Fruit fly (Drosophila melanogaster) whole organism, embryonic: ENCODE measurements around the gene CG14024.
A peak's percentile ranks its signal among the peaks of the same experiment; 100 is the strongest.

Source experiments
- ATbp ChIP-seq: fragments of 200-800 bp; sonication (Bioruptor generic); optimal IDR thresholded peaks from 2 replicates; lab custom pipeline; 2017; ENCODE audit warnings: missing biosample characterization, mild to moderate bottlenecking, missing genetic modification characterization, missing genetic modification reagents
- Ada2b ChIP-seq: fragments of 200-800 bp; sonication (Bioruptor generic); IDR thresholded peaks from 2 replicates; pipeline ENCODE4 v1.3.6; 2022; ENCODE audit warnings: missing biosample characterization, missing genetic modification characterization
- Antp ChIP-seq: fragments of 200-800 bp; sonication (Bioruptor generic); optimal IDR thresholded peaks from 3 replicates; lab custom pipeline; 2016; ENCODE audit warnings: missing biosample characterization, missing genetic modification characterization
- Blimp-1 ChIP-seq: fragments of 200-800 bp; sonication (Bioruptor generic); optimal IDR thresholded peaks from 3 replicates; lab custom pipeline; 2018; ENCODE audit warnings: missing biosample characterization, missing genetic modification characterization, mild to moderate bottlenecking, moderate library complexity, missing genetic modification reagents
- Bteb2 ChIP-seq: fragments of 200-800 bp; sonication (Bioruptor generic); optimal IDR thresholded peaks from 2 replicates; lab custom pipeline; 2016; ENCODE audit warnings: missing biosample characterization, missing genetic modification characterization
- CG13894 ChIP-seq: fragments of 200-800 bp; sonication (Bioruptor generic); optimal IDR thresholded peaks from 3 replicates; lab custom pipeline; 2018; ENCODE audit warnings: missing biosample characterization, mild to moderate bottlenecking, missing genetic modification characterization, moderate library complexity
- CG15073 ChIP-seq: fragments of 200-800 bp; sonication (Bioruptor generic); optimal IDR thresholded peaks from 2 replicates; lab custom pipeline; 2016; ENCODE audit warnings: missing biosample characterization, missing genetic modification characterization
- CG15696 ChIP-seq: fragments of 200-800 bp; sonication (Bioruptor generic); optimal IDR thresholded peaks from 2 replicates; lab custom pipeline; 2019; ENCODE audit warnings: missing biosample characterization, mild to moderate bottlenecking, missing genetic modification characterization, moderate library complexity
- CG1603 ChIP-seq: fragments of 200-800 bp; sonication (Bioruptor generic); optimal IDR thresholded peaks from 2 replicates; lab custom pipeline; 2019; ENCODE audit warnings: missing biosample characterization, mild to moderate bottlenecking, missing genetic modification characterization, moderate library complexity
- CG16813 ChIP-seq: fragments of 200-800 bp; sonication (Bioruptor generic); IDR thresholded peaks from 3 replicates; pipeline ENCODE4 v1.3.6; 2022; ENCODE audit warnings: missing biosample characterization, missing genetic modification characterization; ENCODE audit not compliant: partially characterized antibody
- CG16863 ChIP-seq: fragments of 200-800 bp; sonication (Bioruptor generic); optimal IDR thresholded peaks from 3 replicates; lab custom pipeline; 2016; ENCODE audit warnings: missing biosample characterization, missing genetic modification characterization
- CG18599 ChIP-seq: fragments of 200-800 bp; sonication (Bioruptor generic); optimal IDR thresholded peaks from 3 replicates; lab custom pipeline; 2017; ENCODE audit warnings: missing biosample characterization, missing genetic modification characterization, mild to moderate bottlenecking, moderate library complexity, missing genetic modification reagents
- CG18764 ChIP-seq: fragments of 200-800 bp; sonication (Bioruptor generic); optimal IDR thresholded peaks from 3 replicates; lab custom pipeline; 2016; ENCODE audit warnings: missing biosample characterization, missing genetic modification characterization
- CG30403 ChIP-seq: fragments of 200-800 bp; sonication (Bioruptor generic); optimal IDR thresholded peaks from 3 replicates; lab custom pipeline; 2016; ENCODE audit warnings: missing biosample characterization, missing genetic modification characterization
- CG34376 ChIP-seq: fragments of 200-800 bp; sonication (Bioruptor generic); optimal IDR thresholded peaks from 2 replicates; lab custom pipeline; 2018; ENCODE audit warnings: missing biosample characterization, mild to moderate bottlenecking, missing genetic modification characterization
- CG4424 ChIP-seq: fragments of 200-800 bp; sonication (Bioruptor generic); optimal IDR thresholded peaks from 3 replicates; lab custom pipeline; 2016; ENCODE audit warnings: missing biosample characterization, missing genetic modification characterization
- CG4707 ChIP-seq: fragments of 200-800 bp; sonication (Bioruptor generic); optimal IDR thresholded peaks from 2 replicates; lab custom pipeline; 2018; ENCODE audit warnings: missing biosample characterization, mild to moderate bottlenecking, missing genetic modification characterization, moderate library complexity
- CG4854 ChIP-seq: fragments of 200-800 bp; sonication (Bioruptor generic); optimal IDR thresholded peaks from 2 replicates; lab custom pipeline; 2016; ENCODE audit warnings: missing biosample characterization, missing genetic modification characterization, inconsistent platforms
- CG7372 ChIP-seq: fragments of 200-800 bp; sonication (Bioruptor generic); IDR thresholded peaks from 2 replicates; pipeline ENCODE4 v1.3.6; 2022; ENCODE audit warnings: missing biosample characterization, missing genetic modification characterization
- CoRest ChIP-seq: fragments of 200-800 bp; sonication (Bioruptor generic); optimal IDR thresholded peaks from 3 replicates; lab custom pipeline; 2018; ENCODE audit warnings: missing biosample characterization, mild to moderate bottlenecking, missing genetic modification characterization, moderate library complexity
- Dref ChIP-seq: fragments of 200-800 bp; sonication (Bioruptor generic); IDR thresholded peaks from 2 replicates; pipeline ENCODE4 v1.3.6; 2022; ENCODE audit warnings: missing biosample characterization, missing genetic modification characterization
- HLHmδ ChIP-seq: fragments of 200-800 bp; sonication (Bioruptor generic); optimal IDR thresholded peaks from 2 replicates; lab custom pipeline; 2018; ENCODE audit warnings: missing biosample characterization, mild to moderate bottlenecking, missing genetic modification characterization, moderate library complexity
- Hr78 ChIP-seq, 2 experiments: fragments of 200-800 bp in 1 of 2; fragments of >200 bp in 1 of 2; sonication (Bioruptor generic) in 1 of 2; optimal IDR thresholded peaks; 2 replicates each; lab custom pipeline; 2017 to 2019; ENCODE audit warnings: missing biosample characterization in 2 of 2, missing genetic modification characterization in 2 of 2, mild to moderate bottlenecking in 1 of 2, moderate library complexity in 1 of 2
- Hsf ChIP-seq: fragments of 200-800 bp; sonication (Bioruptor generic); optimal IDR thresholded peaks from 3 replicates; lab custom pipeline; 2016; ENCODE audit warnings: missing biosample characterization, missing genetic modification characterization
- Mrtf ChIP-seq: fragments of 200-800 bp; sonication (Bioruptor generic); IDR thresholded peaks from 3 replicates; pipeline ENCODE4 v1.3.6; 2022; ENCODE audit warnings: missing biosample characterization, missing genetic modification characterization
- NFAT ChIP-seq: fragments of 200-800 bp; sonication (Bioruptor generic); IDR thresholded peaks from 2 replicates; pipeline ENCODE4 v1.3.6; 2022; ENCODE audit warnings: missing biosample characterization, missing genetic modification characterization
- Optix ChIP-seq: fragments of 200-800 bp; sonication (Bioruptor generic); IDR thresholded peaks from 3 replicates; pipeline ENCODE4 v1.3.6; 2022; ENCODE audit warnings: missing biosample characterization, missing genetic modification characterization
- PHDP ChIP-seq: fragments of 200-800 bp; sonication (Bioruptor generic); optimal IDR thresholded peaks from 3 replicates; lab custom pipeline; 2018; ENCODE audit warnings: missing biosample characterization, mild to moderate bottlenecking, missing genetic modification characterization, moderate library complexity
- ab ChIP-seq: fragments of 200-800 bp; sonication (Bioruptor generic); optimal IDR thresholded peaks from 2 replicates; lab custom pipeline; 2016; ENCODE audit warnings: missing biosample characterization, missing genetic modification characterization
- az2 ChIP-seq: fragments of 200-800 bp; sonication (Bioruptor generic); optimal IDR thresholded peaks from 3 replicates; lab custom pipeline; 2016; ENCODE audit warnings: missing biosample characterization, missing genetic modification characterization
- btn ChIP-seq: fragments of 200-800 bp; sonication (Bioruptor generic); optimal IDR thresholded peaks from 2 replicates; lab custom pipeline; 2016; ENCODE audit warnings: missing biosample characterization, missing genetic modification characterization
- chif ChIP-seq, 2 experiments: fragments of 200-800 bp; sonication (Bioruptor generic); optimal IDR thresholded peaks; 3 replicates each; lab custom pipeline; 2016; ENCODE audit warnings: missing biosample characterization in 2 of 2, missing genetic modification characterization in 2 of 2
- crol ChIP-seq: fragments of 200-800 bp; sonication (Bioruptor generic); IDR thresholded peaks from 2 replicates; pipeline ENCODE4 v1.3.6; 2022; ENCODE audit warnings: missing biosample characterization, missing genetic modification characterization
- fd3F ChIP-seq: fragments of 200-800 bp; sonication (Bioruptor generic); optimal IDR thresholded peaks from 2 replicates; lab custom pipeline; 2018; ENCODE audit warnings: missing biosample characterization, mild to moderate bottlenecking, missing genetic modification characterization, moderate library complexity
- fru ChIP-seq: fragments of >200 bp; optimal IDR thresholded peaks from 2 replicates; lab custom pipeline; 2017
- grn ChIP-seq: fragments of 200-800 bp; sonication (Bioruptor generic); optimal IDR thresholded peaks from 3 replicates; lab custom pipeline; 2017; ENCODE audit warnings: missing biosample characterization, missing genetic modification characterization
- insv ChIP-seq, 2 experiments: fragments of 200-800 bp; sonication (Bioruptor generic); optimal IDR thresholded peaks; 3 replicates each; lab custom pipeline; 2016 to 2018; ENCODE audit warnings: missing biosample characterization in 2 of 2, missing genetic modification characterization in 2 of 2
- jing ChIP-seq: fragments of 200-800 bp; sonication (Bioruptor generic); optimal IDR thresholded peaks from 2 replicates; lab custom pipeline; 2018; ENCODE audit warnings: missing biosample characterization, mild to moderate bottlenecking, missing genetic modification characterization
- jumu ChIP-seq: fragments of 200-800 bp; sonication (Bioruptor generic); optimal IDR thresholded peaks from 3 replicates; lab custom pipeline; 2016; ENCODE audit warnings: missing biosample characterization, missing genetic modification characterization
- knrl ChIP-seq: fragments of 200-800 bp; sonication (Bioruptor generic); IDR thresholded peaks from 3 replicates; pipeline ENCODE4 v1.3.6; 2022; ENCODE audit warnings: missing biosample characterization, missing genetic modification characterization; ENCODE audit not compliant: partially characterized antibody
- lbe ChIP-seq: fragments of 200-800 bp; sonication (Bioruptor generic); optimal IDR thresholded peaks from 2 replicates; lab custom pipeline; 2016; ENCODE audit warnings: missing biosample characterization, mild to moderate bottlenecking, missing genetic modification characterization
- org-1 ChIP-seq: fragments of 200-800 bp; sonication (Bioruptor generic); optimal IDR thresholded peaks from 2 replicates; lab custom pipeline; 2017; ENCODE audit warnings: missing biosample characterization, missing genetic modification characterization
- prd ChIP-seq, 3 experiments: fragments of >200 bp in 2 of 3; fragments of 200-800 bp in 1 of 3; sonication (Bioruptor generic) in 1 of 3; optimal IDR thresholded peaks in 2 of 3; IDR thresholded peaks in 1 of 3; 2 replicates in 2 of 3; 3 replicates in 1 of 3; pipeline versions ENCODE4 v1.3.6 to Lab custom; 2017 to 2022; ENCODE audit warnings: missing biosample characterization in 1 of 3, missing genetic modification characterization in 1 of 3
- ranshi ChIP-seq: fragments of 200-800 bp; sonication (Bioruptor generic); IDR thresholded peaks from 2 replicates; pipeline ENCODE4 v1.3.6; 2022; ENCODE audit warnings: missing biosample characterization, missing genetic modification characterization
- schlank ChIP-seq: fragments of 200-800 bp; sonication (Bioruptor generic); optimal IDR thresholded peaks from 2 replicates; lab custom pipeline; 2018; ENCODE audit warnings: missing biosample characterization, mild to moderate bottlenecking, missing genetic modification characterization
- sens-2 ChIP-seq: fragments of 200-800 bp; sonication (Bioruptor generic); IDR thresholded peaks from 2 replicates; pipeline ENCODE4 v1.3.6; 2022; ENCODE audit warnings: missing biosample characterization, missing genetic modification characterization
- so ChIP-seq: fragments of 200-800 bp; sonication (Bioruptor generic); IDR thresholded peaks from 3 replicates; pipeline ENCODE4 v1.3.6; 2022; ENCODE audit warnings: missing biosample characterization, missing genetic modification characterization
- tgo ChIP-seq: fragments of 200-800 bp; sonication (Bioruptor generic); IDR thresholded peaks from 3 replicates; pipeline ENCODE4 v1.3.6; 2022; ENCODE audit warnings: missing biosample characterization, missing genetic modification characterization
- unpg ChIP-seq: fragments of 200-800 bp; sonication (Bioruptor generic); optimal IDR thresholded peaks from 3 replicates; lab custom pipeline; 2018; ENCODE audit warnings: missing biosample characterization, mild to moderate bottlenecking, missing genetic modification characterization, moderate library complexity

The CG14024 gene

dm6 chr2L:5297289-5297960 is 17.3 kb downstream of the CG14024 start (continued):
- no peak for TF ChIP-seq CG4854 (GFP tag; lab: Kevin White, UChicago)
- peak; percentile 85 for TF ChIP-seq Blimp-1
- peak; percentile 36; the same call in 1 of the 2 replicates for TF ChIP-seq ranshi
- no peak; the same call in 1 of the 2 replicates for TF ChIP-seq sens-2 (GFP tag; lab: Robert Waterston, UW)
- no peak for TF ChIP-seq schlank (tag; lab: Kevin White, UChicago)
- TF ChIP-seq so (GFP tag; lab: Robert Waterston, UW): no peak
- no peak for TF ChIP-seq CG15696 (tag; lab: Kevin White, UChicago)
- TF ChIP-seq CG7372 (GFP tag; lab: Robert Waterston, UW): no peak
- no peak for TF ChIP-seq Mrtf (GFP tag; lab: Robert Waterston, UW)
- TF ChIP-seq btn (GFP tag; lab: Kevin White, UChicago): no peak
- TF ChIP-seq Ada2b: no peak
- TF ChIP-seq CG30403 (GFP tag; lab: Kevin White, UChicago): peak; percentile 11
- TF ChIP-seq CG18764 (GFP tag; lab: Kevin White, UChicago): no peak
- TF ChIP-seq ATbp: peak; percentile 58
- TF ChIP-seq tgo (GFP tag; lab: Robert Waterston, UW): no peak; the same call in 2 of the 3 replicates
- TF ChIP-seq CG34376: no peak
- no peak for TF ChIP-seq Optix (GFP tag; lab: Robert Waterston, UW)
- TF ChIP-seq CG4707 (GFP tag; lab: Kevin White, UChicago): no peak
- TF ChIP-seq Antp (GFP tag; lab: Kevin White, UChicago): no peak
- TF ChIP-seq CoRest (tag; lab: Kevin White, UChicago): peak; percentile 27
- TF ChIP-seq jing (GFP tag; lab: Kevin White, UChicago): peak; percentile 34
- TF ChIP-seq Bteb2 (GFP tag; lab: Kevin White, UChicago): no peak
- no peak for TF ChIP-seq grn (GFP tag; lab: Kevin White, UChicago)
- TF ChIP-seq NFAT (GFP tag; lab: Robert Waterston, UW): no peak
- TF ChIP-seq ab (GFP tag; lab: Kevin White, UChicago): no peak
- TF ChIP-seq org-1 (GFP tag; lab: Kevin White, UChicago): no peak
- TF ChIP-seq prd (optimal IDR thresholded peaks at IDR 0.05; lab: Kevin White, UChicago): no peak
- TF ChIP-seq prd (GFP tag; IDR thresholded peaks at IDR 0.05; lab: Robert Waterston, UW): 0 out of 3 replicates have a peak, but pooled peaks have one; percentile 18
- TF ChIP-seq Hr78 (GFP tag; optimal IDR thresholded peaks at IDR 0.05; lab: Kevin White, UChicago): peak in 1 of 2 experiments; percentile 15
- TF ChIP-seq az2 (GFP tag; lab: Kevin White, UChicago): peak; percentile 28
- TF ChIP-seq fru (lab: Kevin White, UChicago): no peak
- peak; percentile 59 for TF ChIP-seq PHDP
- TF ChIP-seq lbe: peak; percentile 49
- no peak for TF ChIP-seq crol
- TF ChIP-seq CG4424 (GFP tag; lab: Kevin White, UChicago): peak; percentile 46
- peak; percentile 19 to 58 for TF ChIP-seq chif (GFP tag; optimal IDR thresholded peaks at IDR 0.05; lab: Kevin White, UChicago)
- TF ChIP-seq insv (GFP tag; optimal IDR thresholded peaks at IDR 0.05; lab: Kevin White, UChicago): no peak
- peak; percentile 23 for TF ChIP-seq CG16863
- TF ChIP-seq CG18599 (GFP tag; lab: Kevin White, UChicago): no peak
- no peak for TF ChIP-seq fd3F (GFP tag; lab: Kevin White, UChicago)
- TF ChIP-seq CG16813: no peak
- TF ChIP-seq Hsf (GFP tag; lab: Kevin White, UChicago): no peak
- TF ChIP-seq HLHmδ (GFP tag; lab: Kevin White, UChicago): no peak
- no peak for TF ChIP-seq knrl (GFP tag; lab: Robert Waterston, UW)
- peak; percentile 49 for TF ChIP-seq unpg (GFP tag; lab: Kevin White, UChicago)
- TF ChIP-seq CG13894: no peak
- TF ChIP-seq jumu (GFP tag; lab: Kevin White, UChicago): no peak
- no peak for TF ChIP-seq Dref (GFP tag; lab: Robert Waterston, UW)
- no peak for TF ChIP-seq CG15073 (GFP tag; lab: Kevin White, UChicago)
- TF ChIP-seq CG1603: peak; percentile 83
